Fruit fly (Drosophila melanogaster): ENCODE results near the gene lush.
A peak's percentile ranks its signal among the peaks of the same experiment; 100 is the strongest.

Gene lush

DNA sequence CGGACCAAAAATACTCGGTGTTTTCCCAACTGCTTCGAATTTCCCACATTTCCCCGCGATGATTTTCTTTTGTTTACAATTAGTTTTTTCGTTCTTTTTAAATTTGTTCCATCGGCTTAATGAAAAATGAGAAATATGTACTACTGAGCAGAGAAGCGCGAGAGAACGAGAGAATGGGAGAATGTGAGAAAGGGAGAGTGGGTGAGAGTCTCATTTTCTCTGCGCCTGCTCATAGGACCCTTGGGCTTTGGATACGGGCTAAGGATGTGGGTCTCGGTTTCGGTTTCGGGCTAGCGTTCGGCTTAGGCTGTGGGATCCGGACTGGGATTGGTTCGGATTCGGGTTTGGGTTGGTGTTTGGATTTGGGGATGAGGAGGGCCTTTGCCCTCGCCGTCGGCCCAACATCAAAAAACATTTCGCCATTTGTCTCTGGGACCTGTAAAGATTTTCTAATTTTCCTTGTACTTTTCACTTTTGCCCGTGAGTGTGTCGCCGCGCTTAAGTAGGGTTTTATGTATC, 25.1 kb downstream of the lush start:
- TF ChIP-seq Deaf1 (tag; optimal IDR thresholded peaks at IDR 0.05) (peak; percentile 90), CG16779 (GFP tag; IDR thresholded peaks at IDR 0.05) (no peak), Nf-YC (tag; optimal IDR thresholded peaks at IDR 0.05) (peak; percentile 67), Trl (optimal IDR thresholded peaks at IDR 0.05) (peak; percentile 33 to 68), Trl (GFP tag; optimal IDR thresholded peaks at IDR 0.05) (no peak), CG13894 (tag; optimal IDR thresholded peaks at IDR 0.05) (peak; percentile 60), ewg (GFP tag; optimal IDR thresholded peaks at IDR 0.05) (peak; percentile 63), sc (optimal IDR thresholded peaks at IDR 0.05) (no peak), sc (GFP tag; optimal IDR thresholded peaks at IDR 0.05) (no peak), Ravus (GFP tag; IDR thresholded peaks at IDR 0.05) (peak; percentile 10; the same call in 1 of the 2 replicates)

DNA sequence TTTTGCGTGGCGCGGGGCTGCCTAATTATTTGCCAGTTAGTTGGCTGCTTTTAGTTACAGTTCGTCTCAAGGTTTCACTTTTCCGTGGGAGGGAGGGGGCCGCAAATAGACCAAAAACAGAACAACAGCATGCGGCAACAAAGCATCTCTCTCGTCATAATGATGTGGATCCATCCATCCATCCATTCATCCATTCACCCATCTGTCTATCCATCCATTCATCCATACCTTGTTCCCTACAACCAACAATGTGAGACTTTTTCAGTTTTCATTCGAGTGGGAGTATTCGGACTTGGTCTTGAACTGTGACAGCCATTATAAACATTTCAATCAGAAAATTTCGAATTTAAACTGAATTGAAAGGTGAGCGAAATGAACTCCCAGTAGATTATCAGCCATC, 26.5 kb downstream of the lush start:
- TF ChIP-seq Ets65A (GFP tag) (peak; percentile 16), run (tag; optimal IDR thresholded peaks at IDR 0.05) (no peak), CG8281 (tag; optimal IDR thresholded peaks at IDR 0.05) (peak; percentile 98)

dm6 chr3L:19575650-19576049, 30.2 kb downstream of the lush start:
- TF ChIP-seq CG13296 (GFP tag; optimal IDR thresholded peaks at IDR 0.05) (no peak), Ssrp (tag; optimal IDR thresholded peaks at IDR 0.05) (no peak), CG17361 (GFP tag; IDR thresholded peaks at IDR 0.05) (0 out of 3 replicates have a peak, but pooled peaks have one; percentile 14), org-1 (GFP tag; optimal IDR thresholded peaks at IDR 0.05) (peak; percentile 80), bcd (GFP tag; optimal IDR thresholded peaks at IDR 0.05) (peak; percentile 16), ara (GFP tag; IDR thresholded peaks at IDR 0.05) (peak; percentile 42; the same call in 1 of the 2 replicates), MESR4 (GFP tag; optimal IDR thresholded peaks at IDR 0.05) (no peak), CG17328 (GFP tag; IDR thresholded peaks at IDR 0.05) (no peak), exex (tag; optimal IDR thresholded peaks at IDR 0.05) (no peak), CG9727 (GFP tag; optimal IDR thresholded peaks at IDR 0.05) (peak; percentile 24), CG32767 (GFP tag; IDR thresholded peaks at IDR 0.05) (peak; percentile 28; the same call in 1 of the 2 replicates), CG10979 (tag; optimal IDR thresholded peaks at IDR 0.05) (peak; percentile 20), CG9876 (GFP tag; optimal IDR thresholded peaks at IDR 0.05) (no peak), Doc2 (GFP tag; IDR thresholded peaks at IDR 0.05) (no peak), chm (GFP tag; IDR thresholded peaks at IDR 0.05) (peak; percentile 13; the same call in 1 of the 2 replicates), CHES-1-like (GFP tag; optimal IDR thresholded peaks at IDR 0.05) (no peak), cad (GFP tag; optimal IDR thresholded peaks at IDR 0.05) (no peak), Camta (GFP tag; optimal IDR thresholded peaks at IDR 0.05) (peak; percentile 17), Dref (GFP tag; IDR thresholded peaks at IDR 0.05) (no peak), Mes4 (GFP tag; optimal IDR thresholded peaks at IDR 0.05) (peak; percentile 41), CG43689 (GFP tag; IDR thresholded peaks at IDR 0.05) (no peak), Nf-YB (GFP tag; optimal IDR thresholded peaks at IDR 0.05) (peak; percentile 28), CG2199 (GFP tag; IDR thresholded peaks at IDR 0.05) (0 out of 3 replicates have a peak, but pooled peaks have one; percentile 76), ato (GFP tag; IDR thresholded peaks at IDR 0.05; ENCODE audit: partially characterized antibody) (no peak), Max (GFP tag; optimal IDR thresholded peaks at IDR 0.05) (no peak), CG12155 (GFP tag; optimal IDR thresholded peaks at IDR 0.05) (no peak), Awh (GFP tag; IDR thresholded peaks at IDR 0.05) (0 out of 2 replicates have a peak, but pooled peaks have one; percentile 40), CG17912 (GFP tag; optimal IDR thresholded peaks at IDR 0.05) (peak; percentile 32), CG14860 (GFP tag; IDR thresholded peaks at IDR 0.05; ENCODE audit: partially characterized antibody) (no peak), Blimp-1 (GFP tag; optimal IDR thresholded peaks at IDR 0.05) (peak; percentile 39), fd96Cb (tag; optimal IDR thresholded peaks at IDR 0.05) (peak; percentile 10), Stat92E (GFP tag; optimal IDR thresholded peaks at IDR 0.05) (peak in 1 of 3 experiments; percentile 11), CG6272 (GFP tag; IDR thresholded peaks at IDR 0.05) (no peak), Eip74EF (GFP tag; optimal IDR thresholded peaks at IDR 0.05) (peak in 1 of 2 experiments; percentile 35), dati (GFP tag; IDR thresholded peaks at IDR 0.05) (no peak)
